Fruit fly (Drosophila melanogaster): Measurements from ENCODE around the gene CG13361.

DNA sequence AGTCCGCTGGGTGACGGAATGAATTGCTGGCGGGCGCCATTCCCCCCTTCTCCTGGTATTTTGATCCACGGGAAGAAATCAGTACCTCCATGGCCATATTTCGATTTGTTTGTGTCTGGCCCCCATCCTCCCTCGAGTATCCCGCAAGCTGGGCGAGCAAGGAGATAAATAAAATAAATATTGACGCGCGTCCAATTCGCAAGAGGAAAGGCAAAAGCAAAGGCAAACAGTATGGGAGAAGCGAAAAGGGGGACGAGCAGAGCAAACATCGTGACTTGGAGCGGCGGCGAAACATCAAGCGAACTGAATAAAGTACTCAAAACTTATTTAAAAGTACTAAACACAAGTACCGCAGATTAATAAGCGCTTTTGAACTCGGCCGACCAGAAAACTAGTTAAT, 14.5 kb upstream of the CG13361 start:
- TF ChIP-seq h (GFP tag; optimal IDR thresholded peaks at IDR 0.05) (peak; percentile 73), Dfd (GFP tag; optimal IDR thresholded peaks at IDR 0.05) (no peak), Mio (GFP tag; optimal IDR thresholded peaks at IDR 0.05) (no peak), woc (GFP tag; optimal IDR thresholded peaks at IDR 0.05) (no peak), pan (optimal IDR thresholded peaks at IDR 0.05) (no peak), usp (GFP tag; optimal IDR thresholded peaks at IDR 0.05) (no peak)

Data from whole organism, wandering third instar larva.